Fruit fly (Drosophila melanogaster) whole organism, embryonic: ENCODE results near the gene AsnRS.

ENCODE experiments used
- Atf-2 ChIP-seq: fragments of 200-800 bp; sonication (Bioruptor generic); optimal IDR thresholded peaks from 2 replicates; lab custom pipeline; 2016; ENCODE audit warnings: missing biosample characterization, missing genetic modification characterization
- CG1024 ChIP-seq: fragments of 200-800 bp; sonication (Bioruptor generic); IDR thresholded peaks from 2 replicates; pipeline ENCODE4 v1.3.6; 2022; ENCODE audit warnings: missing biosample characterization, missing genetic modification characterization
- CG10462 ChIP-seq: fragments of 200-800 bp; sonication (Bioruptor generic); optimal IDR thresholded peaks from 2 replicates; lab custom pipeline; 2016; ENCODE audit warnings: missing biosample characterization, missing genetic modification characterization
- CG12236 ChIP-seq: fragments of 200-800 bp; sonication (Bioruptor generic); optimal IDR thresholded peaks from 2 replicates; lab custom pipeline; 2016; ENCODE audit warnings: missing biosample characterization, missing genetic modification characterization
- CG13287 ChIP-seq: fragments of 200-800 bp; sonication (Bioruptor generic); IDR thresholded peaks from 2 replicates; pipeline ENCODE4 v1.3.6; 2022; ENCODE audit warnings: missing biosample characterization, missing genetic modification characterization; ENCODE audit not compliant: partially characterized antibody
- CG13624 ChIP-seq: fragments of 200-800 bp; sonication (Bioruptor generic); optimal IDR thresholded peaks from 2 replicates; lab custom pipeline; 2016; ENCODE audit warnings: missing biosample characterization, missing genetic modification characterization
- CG14050 ChIP-seq: fragments of 200-800 bp; sonication (Bioruptor generic); IDR thresholded peaks from 3 replicates; pipeline ENCODE4 v1.3.6; 2022; ENCODE audit warnings: missing biosample characterization, missing genetic modification characterization
- CG16813 ChIP-seq: fragments of 200-800 bp; sonication (Bioruptor generic); IDR thresholded peaks from 3 replicates; pipeline ENCODE4 v1.3.6; 2022; ENCODE audit warnings: missing biosample characterization, missing genetic modification characterization; ENCODE audit not compliant: partially characterized antibody
- CG17385 ChIP-seq: fragments of 200-800 bp; sonication (Bioruptor generic); optimal IDR thresholded peaks from 3 replicates; lab custom pipeline; 2018; ENCODE audit warnings: missing biosample characterization, mild to moderate bottlenecking, missing genetic modification characterization
- CG17568 ChIP-seq: fragments of 200-800 bp; sonication (Bioruptor generic); optimal IDR thresholded peaks from 2 replicates; lab custom pipeline; 2018; ENCODE audit warnings: missing biosample characterization, mild to moderate bottlenecking, missing genetic modification characterization, moderate library complexity
- CG17612 ChIP-seq: fragments of 200-800 bp; sonication (Bioruptor generic); IDR thresholded peaks from 2 replicates; pipeline ENCODE4 v1.3.6; 2022; ENCODE audit warnings: missing biosample characterization, missing genetic modification characterization
- CG17912 ChIP-seq: fragments of 200-800 bp; sonication (Bioruptor generic); optimal IDR thresholded peaks from 2 replicates; lab custom pipeline; 2018; ENCODE audit warnings: missing biosample characterization, mild to moderate bottlenecking, missing genetic modification characterization
- CG1792 ChIP-seq: fragments of 200-800 bp; sonication (Bioruptor generic); optimal IDR thresholded peaks from 2 replicates; lab custom pipeline; 2016; ENCODE audit warnings: missing biosample characterization, missing genetic modification characterization
- CG18599 ChIP-seq: fragments of 200-800 bp; sonication (Bioruptor generic); optimal IDR thresholded peaks from 3 replicates; lab custom pipeline; 2017; ENCODE audit warnings: missing biosample characterization, missing genetic modification characterization, mild to moderate bottlenecking, moderate library complexity, missing genetic modification reagents
- CG30020 ChIP-seq: fragments of 200-800 bp; optimal IDR thresholded peaks from 2 replicates; lab custom pipeline; 2019; ENCODE audit warnings: missing biosample characterization, mild to moderate bottlenecking, missing genetic modification characterization, moderate library complexity
- CG3163 ChIP-seq: fragments of 200-800 bp; sonication (Bioruptor generic); optimal IDR thresholded peaks from 3 replicates; lab custom pipeline; 2016; ENCODE audit warnings: missing biosample characterization, missing genetic modification characterization
- CG4282 ChIP-seq: fragments of 200-800 bp; sonication (Bioruptor generic); optimal IDR thresholded peaks from 2 replicates; lab custom pipeline; 2016; ENCODE audit warnings: missing biosample characterization, missing genetic modification characterization
- CG5953 ChIP-seq: fragments of 200-800 bp; sonication (Bioruptor generic); IDR thresholded peaks from 2 replicates; pipeline ENCODE4 v1.3.6; 2022; ENCODE audit warnings: missing biosample characterization, missing genetic modification characterization
- CG7745 ChIP-seq: fragments of 200-800 bp; sonication (Bioruptor generic); optimal IDR thresholded peaks from 2 replicates; lab custom pipeline; 2018; ENCODE audit warnings: missing biosample characterization, mild to moderate bottlenecking, missing genetic modification characterization, moderate library complexity
- CG9797 ChIP-seq: fragments of 200-800 bp; sonication (Bioruptor generic); optimal IDR thresholded peaks from 3 replicates; lab custom pipeline; 2018; ENCODE audit warnings: missing biosample characterization, mild to moderate bottlenecking, missing genetic modification characterization
- Dad ChIP-seq: fragments of 200-800 bp; sonication (Bioruptor generic); optimal IDR thresholded peaks from 3 replicates; lab custom pipeline; 2016; ENCODE audit warnings: missing biosample characterization, missing genetic modification characterization
- Drgx ChIP-seq: fragments of 200-800 bp; sonication (Bioruptor generic); IDR thresholded peaks from 2 replicates; pipeline ENCODE4 v1.3.6; 2022; ENCODE audit warnings: missing biosample characterization, missing genetic modification characterization
- H15 ChIP-seq: fragments of 200-800 bp; sonication (Bioruptor generic); IDR thresholded peaks from 3 replicates; pipeline ENCODE4 v1.3.6; 2022; ENCODE audit warnings: missing biosample characterization, missing genetic modification characterization
- HLHmδ ChIP-seq: fragments of 200-800 bp; sonication (Bioruptor generic); optimal IDR thresholded peaks from 2 replicates; lab custom pipeline; 2018; ENCODE audit warnings: missing biosample characterization, mild to moderate bottlenecking, missing genetic modification characterization, moderate library complexity
- NK7.1 ChIP-seq: fragments of 200-800 bp; sonication (Bioruptor generic); optimal IDR thresholded peaks from 3 replicates; lab custom pipeline; 2016; ENCODE audit warnings: missing biosample characterization, missing genetic modification characterization
- Sry-δ ChIP-seq: fragments of 200-800 bp; sonication (Bioruptor generic); optimal IDR thresholded peaks from 2 replicates; lab custom pipeline; 2016; ENCODE audit warnings: missing biosample characterization, missing genetic modification characterization
- aop ChIP-seq: fragments of 200-800 bp; sonication (Bioruptor generic); IDR thresholded peaks from 2 replicates; pipeline ENCODE4 v1.3.6; 2022; ENCODE audit warnings: missing biosample characterization, missing genetic modification characterization
- ase ChIP-seq: fragments of 200-800 bp; sonication (Bioruptor generic); IDR thresholded peaks from 3 replicates; pipeline ENCODE4 v1.3.6; 2022; ENCODE audit warnings: missing biosample characterization, missing genetic modification characterization
- ci ChIP-seq: fragments of 200-800 bp; sonication (Bioruptor generic); IDR thresholded peaks from 3 replicates; pipeline ENCODE4 v1.3.6; 2022; ENCODE audit warnings: missing biosample characterization, missing genetic modification characterization
- crol ChIP-seq: fragments of 200-800 bp; sonication (Bioruptor generic); IDR thresholded peaks from 2 replicates; pipeline ENCODE4 v1.3.6; 2022; ENCODE audit warnings: missing biosample characterization, missing genetic modification characterization
- disco-r ChIP-seq: fragments of 200-800 bp; sonication (Bioruptor generic); optimal IDR thresholded peaks from 2 replicates; lab custom pipeline; 2016; ENCODE audit warnings: missing biosample characterization, missing genetic modification characterization
- dmrt11E ChIP-seq: fragments of 200-800 bp; sonication (Bioruptor generic); optimal IDR thresholded peaks from 3 replicates; lab custom pipeline; 2018; ENCODE audit warnings: missing biosample characterization, mild to moderate bottlenecking, missing genetic modification characterization, moderate library complexity
- emc ChIP-seq: fragments of 200-800 bp; sonication (Bioruptor generic); optimal IDR thresholded peaks from 2 replicates; lab custom pipeline; 2016; ENCODE audit warnings: missing biosample characterization, missing genetic modification characterization
- grn ChIP-seq: fragments of 200-800 bp; sonication (Bioruptor generic); optimal IDR thresholded peaks from 3 replicates; lab custom pipeline; 2017; ENCODE audit warnings: missing biosample characterization, missing genetic modification characterization
- gsb-n ChIP-seq: fragments of 200-800 bp; sonication (Bioruptor generic); optimal IDR thresholded peaks from 3 replicates; lab custom pipeline; 2018; ENCODE audit warnings: missing biosample characterization, mild to moderate bottlenecking, missing genetic modification characterization
- h ChIP-seq: fragments of >200 bp; optimal IDR thresholded peaks from 2 replicates; lab custom pipeline; 2017
- hbn ChIP-seq: fragments of 200-800 bp; sonication (Bioruptor generic); IDR thresholded peaks from 2 replicates; pipeline ENCODE4 v1.3.6; 2022; ENCODE audit warnings: missing biosample characterization, missing genetic modification characterization; ENCODE audit not compliant: partially characterized antibody
- hth ChIP-seq: fragments of >200 bp; optimal IDR thresholded peaks from 2 replicates; lab custom pipeline; 2017; ENCODE audit warnings: inconsistent platforms
- lbe ChIP-seq: fragments of 200-800 bp; sonication (Bioruptor generic); optimal IDR thresholded peaks from 2 replicates; lab custom pipeline; 2016; ENCODE audit warnings: missing biosample characterization, mild to moderate bottlenecking, missing genetic modification characterization
- lov ChIP-seq, 2 experiments: fragments of 200-800 bp in 1 of 2; fragments of >200 bp in 1 of 2; sonication (Bioruptor generic) in 1 of 2; IDR thresholded peaks in 1 of 2; optimal IDR thresholded peaks in 1 of 2; 2 replicates in 1 of 2; 3 replicates in 1 of 2; pipeline versions ENCODE4 v1.3.6 to Lab custom; 2017 to 2022; ENCODE audit warnings: missing biosample characterization in 1 of 2, missing genetic modification characterization in 1 of 2
- mam ChIP-seq: fragments of 200-800 bp; sonication (Bioruptor generic); optimal IDR thresholded peaks from 3 replicates; lab custom pipeline; 2016; ENCODE audit warnings: missing biosample characterization, missing genetic modification characterization
- nom ChIP-seq: fragments of 200-800 bp; sonication (Bioruptor generic); optimal IDR thresholded peaks from 2 replicates; lab custom pipeline; 2017; ENCODE audit warnings: missing biosample characterization, missing genetic modification characterization, mild to moderate bottlenecking, moderate library complexity, missing genetic modification reagents
- oc ChIP-seq: fragments of 200-800 bp; sonication (Bioruptor generic); optimal IDR thresholded peaks from 2 replicates; lab custom pipeline; 2018; ENCODE audit warnings: missing biosample characterization, mild to moderate bottlenecking, missing genetic modification characterization, moderate library complexity
- peb ChIP-seq: fragments of 200-800 bp; sonication (Bioruptor generic); IDR thresholded peaks from 2 replicates; pipeline ENCODE4 v1.3.6; 2022; ENCODE audit warnings: missing biosample characterization, missing genetic modification characterization
- phol ChIP-seq: fragments of 200-800 bp; sonication (Bioruptor generic); optimal IDR thresholded peaks from 3 replicates; lab custom pipeline; 2018; ENCODE audit warnings: missing biosample characterization, mild to moderate bottlenecking, missing genetic modification characterization, moderate library complexity
- run ChIP-seq: fragments of 200-800 bp; sonication (Bioruptor generic); optimal IDR thresholded peaks from 3 replicates; lab custom pipeline; 2018; ENCODE audit warnings: missing biosample characterization, mild to moderate bottlenecking, missing genetic modification characterization
- sd ChIP-seq: fragments of 200-800 bp; sonication (Bioruptor generic); optimal IDR thresholded peaks from 3 replicates; lab custom pipeline; 2018; ENCODE audit warnings: missing biosample characterization, mild to moderate bottlenecking, missing genetic modification characterization, moderate library complexity
- slbo ChIP-seq: fragments of 200-800 bp; sonication (Bioruptor generic); IDR thresholded peaks from 2 replicates; pipeline ENCODE4 v1.3.6; 2022; ENCODE audit warnings: missing biosample characterization, missing genetic modification characterization
- tna ChIP-seq: fragments of 200-800 bp; sonication (Bioruptor generic); IDR thresholded peaks from 2 replicates; pipeline ENCODE4 v1.3.6; 2022; ENCODE audit warnings: missing biosample characterization, missing genetic modification characterization; ENCODE audit not compliant: partially characterized antibody
- yki ChIP-seq: fragments of >200 bp; optimal IDR thresholded peaks from 3 replicates; lab custom pipeline; 2018
- z ChIP-seq: fragments of 200-800 bp; sonication (Bioruptor generic); IDR thresholded peaks from 3 replicates; pipeline ENCODE4 v1.3.6; 2022; ENCODE audit warnings: missing biosample characterization, missing genetic modification characterization

The AsnRS gene

DNA sequence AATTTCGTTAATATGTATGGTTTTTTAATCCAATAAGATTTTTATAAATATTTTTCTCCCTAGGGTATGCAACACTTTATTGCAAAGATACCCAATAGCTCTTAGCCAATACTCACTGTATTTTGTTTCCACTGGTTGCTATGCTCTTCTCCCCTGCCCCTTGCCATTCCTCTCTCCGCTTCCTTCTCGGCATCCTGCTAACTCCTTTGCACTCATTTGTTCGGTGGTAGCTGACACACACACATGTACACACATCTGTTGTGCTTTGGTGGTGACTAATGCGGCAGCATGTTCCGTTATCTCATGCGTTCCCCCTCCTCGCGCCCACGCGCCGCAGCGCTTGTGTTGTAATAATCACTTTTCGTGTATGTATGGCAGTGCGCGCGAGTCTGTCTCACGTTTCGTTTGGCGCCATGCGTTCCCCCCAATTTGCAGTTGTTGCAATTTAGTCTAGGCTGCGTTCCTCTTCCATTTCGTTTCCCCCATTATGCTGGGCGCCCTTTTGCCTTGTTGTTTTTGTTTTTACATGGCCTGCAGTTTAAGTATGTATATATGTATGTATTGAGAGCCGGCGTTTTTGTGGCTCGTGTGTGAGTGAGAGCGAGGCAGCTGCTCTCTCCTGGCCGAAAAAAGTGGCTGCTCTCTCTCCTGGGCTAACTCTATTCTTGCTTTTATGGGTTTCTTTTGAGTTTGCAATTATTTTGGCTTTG lies 3.2 kb upstream of the AsnRS start, which contains the start of gene Polr1D (continued):
- TF ChIP-seq mam (GFP tag; lab: Kevin White, UChicago) (no peak), CG14050 (GFP tag; lab: Robert Waterston, UW) (0 out of 3 replicates have a peak, but pooled peaks have one; percentile 12), ase (GFP tag; lab: Robert Waterston, UW) (no peak), lbe (no peak), crol (GFP tag; lab: Robert Waterston, UW) (peak; percentile 97), disco-r (GFP tag; lab: Kevin White, UChicago) (no peak), yki (lab: Kevin White, UChicago) (peak; percentile 32), phol (tag; lab: Kevin White, UChicago) (peak; percentile 1), oc (peak; percentile 52), peb (GFP tag; lab: Robert Waterston, UW) (no peak), CG10462 (GFP tag; lab: Kevin White, UChicago) (no peak), Sry-δ (no peak), hth (lab: Kevin White, UChicago) (no peak), CG1792 (GFP tag; lab: Kevin White, UChicago) (no peak), Drgx (GFP tag; lab: Robert Waterston, UW) (no peak), tna (GFP tag; lab: Robert Waterston, UW) (0 out of 2 replicates have a peak, but pooled peaks have one; percentile 16), hbn (GFP tag; lab: Robert Waterston, UW) (no peak), CG7745 (tag; lab: Kevin White, UChicago) (no peak), Atf-2 (no peak), h (lab: Kevin White, UChicago) (no peak), CG17568 (GFP tag; lab: Kevin White, UChicago) (no peak), gsb-n (tag; lab: Kevin White, UChicago) (peak; percentile 43), CG30020 (tag; lab: Kevin White, UChicago) (peak; percentile 19), CG9797 (GFP tag; lab: Kevin White, UChicago) (no peak), Dad (GFP tag; lab: Kevin White, UChicago) (no peak), nom (GFP tag; lab: Kevin White, UChicago) (peak; percentile 12), ci (GFP tag; lab: Robert Waterston, UW) (no peak), aop (GFP tag; lab: Robert Waterston, UW) (0 out of 2 replicates have a peak, but pooled peaks have one; percentile 6), CG4282 (GFP tag; lab: Kevin White, UChicago) (no peak), grn (GFP tag; lab: Kevin White, UChicago) (no peak), dmrt11E (tag; lab: Kevin White, UChicago) (no peak), run (tag; lab: Kevin White, UChicago) (no peak), CG17912 (GFP tag; lab: Kevin White, UChicago) (no peak), NK7.1 (GFP tag; lab: Kevin White, UChicago) (no peak), CG18599 (peak; percentile 17), CG5953 (GFP tag; lab: Robert Waterston, UW) (no peak), CG13287 (GFP tag; lab: Robert Waterston, UW) (peak; percentile 43), H15 (GFP tag; lab: Robert Waterston, UW) (no peak), lov (optimal IDR thresholded peaks at IDR 0.05; lab: Kevin White, UChicago) (no peak), lov (GFP tag; IDR thresholded peaks at IDR 0.05; lab: Robert Waterston, UW) (peak; percentile 66; the same call in 1 of the 3 replicates), sd (tag; lab: Kevin White, UChicago) (peak; percentile 52), CG16813 (GFP tag; lab: Robert Waterston, UW) (no peak), CG12236 (no peak), slbo (GFP tag; lab: Robert Waterston, UW) (peak; percentile 25), CG1024 (GFP tag; lab: Robert Waterston, UW) (no peak), CG17612 (GFP tag; lab: Robert Waterston, UW) (no peak), z (GFP tag; lab: Robert Waterston, UW) (peak; percentile 79), CG13624 (GFP tag; lab: Kevin White, UChicago) (no peak), CG3163 (GFP tag; lab: Kevin White, UChicago) (no peak), CG17385 (GFP tag; lab: Kevin White, UChicago) (no peak), HLHmδ (peak; percentile 93), emc (no peak)
